Worm (Caenorhabditis elegans) whole organism, early embryonic: ENCODE data around the gene F10G2.7.
"Not testable (repeated sequence)": the region's sequence is repeated elsewhere in the genome, so short reads cannot be mapped to it uniquely, and the experiment has no call there.

Experiments used
- B0310.2 ChIP-seq: sonication (generic microtip); optimal IDR thresholded peaks from 2 replicates; lab custom pipeline; 2016; ENCODE audit warnings: mild to moderate bottlenecking, missing genetic modification characterization, missing compliant biosample characterization
- F13C5.2 ChIP-seq: sonication (generic microtip); optimal IDR thresholded peaks from 2 replicates; lab custom pipeline; 2017; ENCODE audit warnings: mild to moderate bottlenecking, missing genetic modification characterization, inconsistent platforms, missing compliant biosample characterization
- aly-1 ChIP-seq: sonication (generic microtip); optimal IDR thresholded peaks from 2 replicates; lab custom pipeline; 2016; ENCODE audit warnings: missing genetic modification characterization, missing compliant biosample characterization
- ama-1 ChIP-seq: fragments of 150-350 bp; optimal IDR thresholded peaks from 2 replicates; lab custom pipeline; 2014
- ceh-13 ChIP-seq: fragments of 200-800 bp; sonication (Bioruptor generic); optimal IDR thresholded peaks from 2 replicates; lab custom pipeline; 2018; ENCODE audit warnings: mild to moderate bottlenecking, missing genetic modification characterization, missing compliant biosample characterization
- ceh-36 ChIP-seq: sonication (generic microtip); optimal IDR thresholded peaks from 2 replicates; lab custom pipeline; 2016; ENCODE audit warnings: missing genetic modification characterization, inconsistent platforms, missing compliant biosample characterization
- ets-7 ChIP-seq: sonication (generic microtip); optimal IDR thresholded peaks from 2 replicates; lab custom pipeline; 2016; ENCODE audit warnings: missing genotype, missing genetic modification characterization, missing compliant biosample characterization
- flt-1 ChIP-seq: fragments of 200-800 bp; sonication (Bioruptor generic); IDR thresholded peaks from 2 replicates; pipeline ENCODE4 v1.3.6; 2022; ENCODE audit warnings: missing genetic modification characterization, missing compliant biosample characterization
- hmbx-1 ChIP-seq: sonication (generic microtip); optimal IDR thresholded peaks from 2 replicates; lab custom pipeline; 2016; ENCODE audit warnings: mild to moderate bottlenecking, missing genetic modification characterization, missing compliant biosample characterization
- hmg-4 ChIP-seq: fragments of 200-800 bp; sonication (Bioruptor generic); optimal IDR thresholded peaks from 2 replicates; lab custom pipeline; 2018; ENCODE audit warnings: mild to moderate bottlenecking, missing genetic modification characterization, missing compliant biosample characterization
- hnd-1 ChIP-seq: sonication (generic microtip); optimal IDR thresholded peaks from 2 replicates; lab custom pipeline; 2016; ENCODE audit warnings: missing genetic modification characterization, missing compliant biosample characterization
- pes-1 ChIP-seq: fragments of 200-800 bp; sonication (Bioruptor generic); IDR thresholded peaks from 2 replicates; pipeline ENCODE4 v1.3.6; 2022; ENCODE audit warnings: missing genetic modification reagents, missing genetic modification characterization, missing compliant biosample characterization
- scrt-1 ChIP-seq: fragments of 200-800 bp; sonication (Bioruptor generic); IDR thresholded peaks from 2 replicates; pipeline ENCODE4 v1.3.6; 2022; ENCODE audit warnings: missing genetic modification characterization, missing compliant biosample characterization
- sea-1 ChIP-seq: fragments of 200-800 bp; sonication (Bioruptor generic); conservative IDR thresholded peaks from 2 replicates; pipeline ENCODE4 v1.3.6; 2022; ENCODE audit warnings: missing genetic modification characterization, missing compliant biosample characterization
- tbx-11 ChIP-seq: fragments of 200-800 bp; sonication (Bioruptor generic); IDR thresholded peaks from 2 replicates; pipeline ENCODE4 v1.3.6; 2022; ENCODE audit warnings: missing genetic modification characterization, missing compliant biosample characterization
- tbx-37 ChIP-seq: fragments of 200-800 bp; sonication (Bioruptor generic); conservative IDR thresholded peaks from 2 replicates; pipeline ENCODE4 v1.3.6; 2022; ENCODE audit warnings: missing genetic modification reagents, missing genetic modification characterization, missing compliant biosample characterization
- tra-4 ChIP-seq: sonication (generic microtip); optimal IDR thresholded peaks from 2 replicates; lab custom pipeline; 2017; ENCODE audit warnings: missing genetic modification characterization, missing compliant biosample characterization

F10G2.7 gene

ce11 chrV:7349541-7349940 is 12.4 kb upstream of the F10G2.7 start, which contains the start of gene nhr-149:
Gene nhr-149 (minus strand): TSS chrV:7349641.
- no peak for TF ChIP-seq hnd-1 (tag; lab: Kevin White, UChicago)

ce11 chrV:7345494-7345893 is 8.4 kb upstream of the F10G2.7 start, which contains the start of gene nhr-147:
Gene nhr-147 (plus strand): TSS chrV:7345794.
- not testable (repeated sequence) for TF ChIP-seq ets-7; ceh-36 (tag; lab: Kevin White, UChicago); tbx-11 (GFP tag; lab: Robert Waterston, UW)

ce11 chrV:7343522-7343921 is 6.4 kb upstream of the F10G2.7 start, which contains the start of gene srh-244:
Gene srh-244 (plus strand): TSS chrV:7343822.
- TF ChIP-seq ama-1 = no peak
- no peak for TF ChIP-seq ceh-36 (tag; lab: Kevin White, UChicago)
- TF ChIP-seq tbx-37 (GFP tag; lab: Robert Waterston, UW) = no peak
- TF ChIP-seq hnd-1 (tag; lab: Kevin White, UChicago) = no peak
- TF ChIP-seq ets-7 = no peak
- no peak for TF ChIP-seq scrt-1 (GFP tag; lab: Robert Waterston, UW)
- TF ChIP-seq sea-1 (GFP tag; lab: Robert Waterston, UW) = no peak
- no peak for TF ChIP-seq tbx-11 (GFP tag; lab: Robert Waterston, UW)
- TF ChIP-seq B0310.2 (tag; lab: Kevin White, UChicago) = no peak
- TF ChIP-seq aly-1 (tag; lab: Kevin White, UChicago) = no peak
- TF ChIP-seq hmbx-1 = no peak
- no peak for TF ChIP-seq flt-1 (GFP tag; lab: Robert Waterston, UW)

ce11 chrV:7341942-7342341 is 4.8 kb upstream of the F10G2.7 start, which contains the start of the genes nhr-263 and nhr-148:
Gene nhr-263 (minus strand): TSS chrV:7342042.
Gene nhr-148 (plus strand): TSS chrV:7342156.
- TF ChIP-seq ceh-13 (GFP tag; lab: Kevin White, UChicago) (no peak), B0310.2 (tag; lab: Kevin White, UChicago) (no peak), ets-7 (no peak), tbx-37 (GFP tag; lab: Robert Waterston, UW) (no peak), pes-1 (GFP tag; lab: Robert Waterston, UW) (no peak), scrt-1 (GFP tag; lab: Robert Waterston, UW) (no peak)

ce11 chrV:7339831-7340230 is 2.7 kb upstream of the F10G2.7 start, which contains the start of gene srh-187:
Gene srh-187 (minus strand): TSS chrV:7339931.
- TF ChIP-seq F13C5.2 (tag; lab: Kevin White, UChicago) = no peak

ce11 chrV:7332253-7332652 is 4.9 kb downstream of the F10G2.7 start, which contains the start of gene F10G2.1:
Gene F10G2.1 (plus strand): TSS chrV:7332553.
- TF ChIP-seq ets-7 = no peak

ce11 chrV:7330868-7331267 is 6.2 kb downstream of the F10G2.7 start, which contains the start of gene F10G2.2:
Gene F10G2.2 (plus strand): TSS chrV:7331168.
- TF ChIP-seq sea-1 (GFP tag; lab: Robert Waterston, UW) (no peak), hmbx-1 (no peak), ama-1 (no peak), scrt-1 (GFP tag; lab: Robert Waterston, UW) (no peak), tbx-11 (GFP tag; lab: Robert Waterston, UW) (no peak), tra-4 (tag; lab: Kevin White, UChicago) (no peak), ets-7 (no peak), flt-1 (GFP tag; lab: Robert Waterston, UW) (no peak), hnd-1 (tag; lab: Kevin White, UChicago) (no peak), ceh-36 (tag; lab: Kevin White, UChicago) (no peak), aly-1 (tag; lab: Kevin White, UChicago) (no peak), F13C5.2 (tag; lab: Kevin White, UChicago) (no peak)

- TF ChIP-seq sea-1 (GFP tag; lab: Robert Waterston, UW) = no peak
- no peak for TF ChIP-seq hmbx-1
- TF ChIP-seq aly-1 (tag; lab: Kevin White, UChicago) = no peak
- no peak for TF ChIP-seq tbx-11 (GFP tag; lab: Robert Waterston, UW)
- no peak for TF ChIP-seq F13C5.2 (tag; lab: Kevin White, UChicago)
Measured at ce11 chrV:7328092-7328491, 9.0 kb downstream of the F10G2.7 start, which contains the start of gene clec-7. Gene clec-7 (plus strand): TSS chrV:7328392.

ce11 chrV:7326928-7327327 is 10.2 kb downstream of the F10G2.7 start, which contains the start of gene F10G2.4:
Gene F10G2.4 (plus strand): TSS chrV:7327228.
- TF ChIP-seq hmbx-1 (no peak), tbx-37 (GFP tag; lab: Robert Waterston, UW) (no peak), pes-1 (GFP tag; lab: Robert Waterston, UW) (no peak), ets-7 (no peak), hmg-4 (GFP tag; lab: Kevin White, UChicago) (no peak), tra-4 (tag; lab: Kevin White, UChicago) (no peak), B0310.2 (tag; lab: Kevin White, UChicago) (no peak)
